Fruit fly (Drosophila melanogaster): ENCODE results near the gene CG15020.

Gene CG15020

DNA sequence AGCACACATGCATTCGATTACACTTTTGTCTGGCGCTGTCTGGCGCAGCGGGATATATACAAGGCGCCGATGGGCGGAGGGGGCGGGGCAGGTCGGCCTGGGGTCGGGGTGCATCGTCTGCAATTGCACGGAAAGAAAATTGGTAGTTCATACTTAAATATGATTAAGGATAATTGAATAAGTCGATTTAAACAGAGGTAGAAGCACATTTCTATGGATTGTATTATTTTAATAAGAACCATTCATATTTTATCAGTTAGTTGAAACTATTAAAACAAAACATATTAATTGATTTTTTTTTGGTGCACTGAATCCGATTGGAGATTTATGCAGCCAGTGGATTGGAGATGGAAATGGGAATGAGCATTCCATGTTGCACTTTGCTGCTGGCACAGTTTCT is 21.6 kb upstream of the CG15020 start (continued):
- no peak for TF ChIP-seq CG32532 (GFP tag; IDR thresholded peaks at IDR 0.05)
- TF ChIP-seq Myb (GFP tag; optimal IDR thresholded peaks at IDR 0.05) = no peak
- TF ChIP-seq nmo (GFP tag; optimal IDR thresholded peaks at IDR 0.05) = peak; percentile 31
- TF ChIP-seq salm (tag; optimal IDR thresholded peaks at IDR 0.05) = no peak
- TF ChIP-seq slbo (GFP tag; IDR thresholded peaks at IDR 0.05) = no peak
- TF ChIP-seq Nf-YB (GFP tag; optimal IDR thresholded peaks at IDR 0.05) = peak; percentile 24
- TF ChIP-seq Eip74EF (GFP tag; optimal IDR thresholded peaks at IDR 0.05) = peak in 1 of 2 experiments; percentile 34
- no peak for TF ChIP-seq CG6854 (GFP tag; optimal IDR thresholded peaks at IDR 0.05)
- TF ChIP-seq CG6272 (GFP tag; IDR thresholded peaks at IDR 0.05) = no peak
- TF ChIP-seq CG17186 (GFP tag; optimal IDR thresholded peaks at IDR 0.05) = no peak
- TF ChIP-seq gem (tag; optimal IDR thresholded peaks at IDR 0.05) = peak; percentile 52
- TF ChIP-seq pan (optimal IDR thresholded peaks at IDR 0.05) = no peak
- TF ChIP-seq pan (GFP tag; optimal IDR thresholded peaks at IDR 0.05 in 1 of 2, IDR thresholded peaks at IDR 0.05 in 1 of 2) = no peak
- TF ChIP-seq Aef1 (GFP tag; IDR thresholded peaks at IDR 0.05) = no peak
- no peak for TF ChIP-seq Sin3A (optimal IDR thresholded peaks at IDR 0.05)
- TF ChIP-seq lbe (GFP tag; optimal IDR thresholded peaks at IDR 0.05) = no peak
- no peak for TF ChIP-seq CG6791 (GFP tag; IDR thresholded peaks at IDR 0.05; ENCODE audit: partially characterized antibody)
- peak; percentile 6 for TF ChIP-seq CG8924 (tag; optimal IDR thresholded peaks at IDR 0.05)
- no peak for TF ChIP-seq CG5180 (GFP tag; optimal IDR thresholded peaks at IDR 0.05)
- no peak for TF ChIP-seq tin (GFP tag; optimal IDR thresholded peaks at IDR 0.05)
- peak; percentile 52 for TF ChIP-seq gsb-n (tag; optimal IDR thresholded peaks at IDR 0.05)
- no peak for TF ChIP-seq hth (optimal IDR thresholded peaks at IDR 0.05)
- no peak for TF ChIP-seq amos (GFP tag; IDR thresholded peaks at IDR 0.05; ENCODE audit: partially characterized antibody)
- TF ChIP-seq CG6175 (GFP tag; IDR thresholded peaks at IDR 0.05) = no peak
- TF ChIP-seq Hr78 (GFP tag; optimal IDR thresholded peaks at IDR 0.05) = peak in 1 of 2 experiments; percentile 6
- 0 out of 4 replicates have a peak, but pooled peaks have one; percentile 1 for TF ChIP-seq chinmo (GFP tag; IDR thresholded peaks at IDR 0.05; ENCODE audit: partially characterized antibody)
- no peak for TF ChIP-seq pita (GFP tag; optimal IDR thresholded peaks at IDR 0.05)
- peak in 1 of 3 experiments; percentile 23 for TF ChIP-seq lola (GFP tag; optimal IDR thresholded peaks at IDR 0.05)
- no peak for TF ChIP-seq NK7.1 (GFP tag; optimal IDR thresholded peaks at IDR 0.05)
- no peak for TF ChIP-seq her (GFP tag; optimal IDR thresholded peaks at IDR 0.05)
- TF ChIP-seq CG17802 (tag; optimal IDR thresholded peaks at IDR 0.05) = no peak
- TF ChIP-seq CG8281 (tag; optimal IDR thresholded peaks at IDR 0.05) = no peak
- TF ChIP-seq Neu2 (GFP tag; optimal IDR thresholded peaks at IDR 0.05; ENCODE audit: borderline replicate concordance) = no peak
- TF ChIP-seq h (optimal IDR thresholded peaks at IDR 0.05) = no peak
- no peak for TF ChIP-seq Antp (GFP tag; optimal IDR thresholded peaks at IDR 0.05)
- TF ChIP-seq dmrt11E (tag; optimal IDR thresholded peaks at IDR 0.05) = peak; percentile 17
- peak; percentile 28 for TF ChIP-seq CG17359 (tag; optimal IDR thresholded peaks at IDR 0.05)
- TF ChIP-seq oc (tag; optimal IDR thresholded peaks at IDR 0.05) = peak; percentile 35
- no peak for TF ChIP-seq ERR (GFP tag; optimal IDR thresholded peaks at IDR 0.05)
- no peak for TF ChIP-seq hbn (GFP tag; IDR thresholded peaks at IDR 0.05; ENCODE audit: partially characterized antibody)
- no peak for TF ChIP-seq Usf (GFP tag; optimal IDR thresholded peaks at IDR 0.05)
- peak; percentile 4 for TF ChIP-seq grau (tag; optimal IDR thresholded peaks at IDR 0.05)
- no peak for TF ChIP-seq Drgx (GFP tag; IDR thresholded peaks at IDR 0.05)
- TF ChIP-seq ara (GFP tag; IDR thresholded peaks at IDR 0.05) = peak; percentile 28; the same call in 1 of the 2 replicates
- no peak for TF ChIP-seq CG2129 (GFP tag; IDR thresholded peaks at IDR 0.05; ENCODE audit: partially characterized antibody)
- no peak for TF ChIP-seq Dad (GFP tag; optimal IDR thresholded peaks at IDR 0.05)
- no peak for TF ChIP-seq NFAT (GFP tag; IDR thresholded peaks at IDR 0.05)
- 0 out of 2 replicates have a peak, but pooled peaks have one; percentile 6 for TF ChIP-seq H2.0 (GFP tag; IDR thresholded peaks at IDR 0.05)
- no peak for TF ChIP-seq CG33557 (GFP tag; optimal IDR thresholded peaks at IDR 0.05)
- no peak for TF ChIP-seq pzg (GFP tag; optimal IDR thresholded peaks at IDR 0.05)
- TF ChIP-seq Xrp1 (GFP tag; IDR thresholded peaks at IDR 0.05) = peak; percentile 74

Measured in whole organism, embryonic.